Fruit fly (Drosophila melanogaster) whole organism, embryonic: ENCODE results near the gene AlkB.

Source experiments
- Bgb ChIP-seq: fragments of 200-800 bp; sonication (Bioruptor generic); IDR thresholded peaks from 2 replicates; pipeline ENCODE4 v1.3.6; 2022; ENCODE audit warnings: missing biosample characterization, missing genetic modification characterization; ENCODE audit not compliant: partially characterized antibody
- BtbVII ChIP-seq: fragments of 200-800 bp; sonication (Bioruptor generic); optimal IDR thresholded peaks from 3 replicates; lab custom pipeline; 2017; ENCODE audit warnings: missing biosample characterization, mild to moderate bottlenecking, missing genetic modification characterization
- CG10543 ChIP-seq: fragments of 200-800 bp; sonication (Bioruptor generic); optimal IDR thresholded peaks from 3 replicates; lab custom pipeline; 2017; ENCODE audit warnings: missing biosample characterization, mild to moderate bottlenecking, missing genetic modification characterization, moderate library complexity
- CG11093 ChIP-seq: fragments of 200-800 bp; sonication (Bioruptor generic); IDR thresholded peaks from 3 replicates; pipeline ENCODE4 v1.3.6; 2022; ENCODE audit warnings: missing biosample characterization, missing genetic modification characterization
- CG11398 ChIP-seq: fragments of 200-800 bp; sonication (Bioruptor generic); optimal IDR thresholded peaks from 2 replicates; lab custom pipeline; 2016; ENCODE audit warnings: missing biosample characterization, missing genetic modification characterization
- CG12071 ChIP-seq: fragments of 200-800 bp; sonication (Bioruptor generic); optimal IDR thresholded peaks from 3 replicates; lab custom pipeline; 2018; ENCODE audit warnings: missing biosample characterization, mild to moderate bottlenecking, missing genetic modification characterization
- CG13775 ChIP-seq: fragments of 200-800 bp; sonication (Bioruptor generic); optimal IDR thresholded peaks from 3 replicates; lab custom pipeline; 2017; ENCODE audit warnings: missing biosample characterization, mild to moderate bottlenecking, missing genetic modification characterization
- CG15479 ChIP-seq: fragments of 200-800 bp; sonication (Bioruptor generic); optimal IDR thresholded peaks from 3 replicates; lab custom pipeline; 2019; ENCODE audit warnings: missing biosample characterization, mild to moderate bottlenecking, missing genetic modification characterization, moderate library complexity
- CG15601 ChIP-seq: fragments of 200-800 bp; sonication (Bioruptor generic); optimal IDR thresholded peaks from 3 replicates; lab custom pipeline; 2019; ENCODE audit warnings: missing biosample characterization, mild to moderate bottlenecking, missing genetic modification characterization, moderate library complexity
- CG17186 ChIP-seq: fragments of 200-800 bp; sonication (Bioruptor generic); optimal IDR thresholded peaks from 3 replicates; lab custom pipeline; 2017; ENCODE audit warnings: missing biosample characterization, missing genetic modification reagents, missing genetic modification characterization
- CG2678 ChIP-seq: fragments of 200-800 bp; sonication (Bioruptor generic); optimal IDR thresholded peaks from 3 replicates; lab custom pipeline; 2019; ENCODE audit warnings: missing biosample characterization, mild to moderate bottlenecking, missing genetic modification characterization, moderate library complexity
- CG2712 ChIP-seq: fragments of 200-800 bp; optimal IDR thresholded peaks from 3 replicates; lab custom pipeline; 2019; ENCODE audit warnings: missing biosample characterization, mild to moderate bottlenecking, missing genetic modification characterization, moderate library complexity
- CG31365 ChIP-seq: fragments of 200-800 bp; sonication (Bioruptor generic); optimal IDR thresholded peaks from 2 replicates; lab custom pipeline; 2018; ENCODE audit warnings: missing biosample characterization, mild to moderate bottlenecking, missing genetic modification characterization
- CG31441 ChIP-seq: fragments of 200-800 bp; sonication (Bioruptor generic); IDR thresholded peaks from 2 replicates; pipeline ENCODE4 v1.3.6; 2022; ENCODE audit warnings: missing biosample characterization, missing genetic modification characterization
- CG7928 ChIP-seq: fragments of 200-800 bp; sonication (Bioruptor generic); optimal IDR thresholded peaks from 2 replicates; lab custom pipeline; 2017; ENCODE audit warnings: missing biosample characterization, mild to moderate bottlenecking, missing genetic modification characterization
- CG8281 ChIP-seq: fragments of 200-800 bp; sonication (Bioruptor generic); optimal IDR thresholded peaks from 2 replicates; lab custom pipeline; 2018; ENCODE audit warnings: missing biosample characterization, mild to moderate bottlenecking, missing genetic modification characterization, moderate library complexity
- CG8359 ChIP-seq: fragments of 200-800 bp; sonication (Bioruptor generic); optimal IDR thresholded peaks from 2 replicates; lab custom pipeline; 2017; ENCODE audit warnings: missing biosample characterization, mild to moderate bottlenecking, missing genetic modification characterization, borderline replicate concordance
- CG8765 ChIP-seq: fragments of 200-800 bp; sonication (Bioruptor generic); IDR thresholded peaks from 2 replicates; pipeline ENCODE4 v1.3.6; 2022; ENCODE audit warnings: missing biosample characterization, missing genetic modification characterization
- CG9876 ChIP-seq: fragments of 200-800 bp; sonication (Bioruptor generic); optimal IDR thresholded peaks from 2 replicates; lab custom pipeline; 2016; ENCODE audit warnings: missing biosample characterization, missing genetic modification characterization
- CHES-1-like ChIP-seq: fragments of 200-800 bp; sonication (Bioruptor generic); optimal IDR thresholded peaks from 2 replicates; lab custom pipeline; 2016; ENCODE audit warnings: missing biosample characterization, missing genetic modification characterization
- CkIIα-i1 ChIP-seq: fragments of 200-800 bp; sonication (Bioruptor generic); IDR thresholded peaks from 2 replicates; pipeline ENCODE4 v1.3.6; 2022; ENCODE audit warnings: missing biosample characterization, missing genetic modification characterization
- D19B ChIP-seq: fragments of 200-800 bp; sonication (Bioruptor generic); optimal IDR thresholded peaks from 2 replicates; lab custom pipeline; 2017; ENCODE audit warnings: missing biosample characterization, mild to moderate bottlenecking, missing genetic modification characterization
- H15 ChIP-seq: fragments of 200-800 bp; sonication (Bioruptor generic); IDR thresholded peaks from 3 replicates; pipeline ENCODE4 v1.3.6; 2022; ENCODE audit warnings: missing biosample characterization, missing genetic modification characterization
- Hey ChIP-seq: fragments of 200-800 bp; sonication (Bioruptor generic); optimal IDR thresholded peaks from 3 replicates; lab custom pipeline; 2018; ENCODE audit warnings: missing biosample characterization, mild to moderate bottlenecking, missing genetic modification characterization
- Lhr ChIP-seq: fragments of 200-800 bp; sonication (Bioruptor generic); optimal IDR thresholded peaks from 3 replicates; lab custom pipeline; 2017; ENCODE audit warnings: mild to moderate bottlenecking, missing biosample characterization, missing genetic modification reagents, missing genetic modification characterization
- Med ChIP-seq: fragments of 200-800 bp; sonication (Bioruptor generic); peaks from one replicate; lab custom pipeline; 2016; ENCODE audit warnings: missing biosample characterization, missing genetic modification characterization, mild to moderate bottlenecking, inconsistent platforms, moderate library complexity
- Meics ChIP-seq: fragments of 200-800 bp; sonication (Bioruptor generic); optimal IDR thresholded peaks from 2 replicates; lab custom pipeline; 2017; ENCODE audit warnings: missing biosample characterization, mild to moderate bottlenecking, missing genetic modification characterization
- NfI ChIP-seq: fragments of 200-800 bp; sonication (Bioruptor generic); optimal IDR thresholded peaks from 3 replicates; lab custom pipeline; 2018; ENCODE audit warnings: missing biosample characterization, mild to moderate bottlenecking, missing genetic modification characterization, moderate library complexity
- Optix ChIP-seq: fragments of 200-800 bp; sonication (Bioruptor generic); IDR thresholded peaks from 3 replicates; pipeline ENCODE4 v1.3.6; 2022; ENCODE audit warnings: missing biosample characterization, missing genetic modification characterization
- Xrp1 ChIP-seq: fragments of 200-800 bp; sonication (Bioruptor generic); IDR thresholded peaks from 2 replicates; pipeline ENCODE4 v1.3.6; 2022; ENCODE audit warnings: missing biosample characterization, missing genetic modification characterization
- al ChIP-seq: fragments of 200-800 bp; sonication (Bioruptor generic); IDR thresholded peaks from 2 replicates; pipeline ENCODE4 v1.3.6; 2022; ENCODE audit warnings: missing biosample characterization, missing genetic modification characterization
- ash1 ChIP-seq: fragments of 200-800 bp; sonication (Bioruptor generic); optimal IDR thresholded peaks from 2 replicates; lab custom pipeline; 2018; ENCODE audit warnings: missing biosample characterization, mild to moderate bottlenecking, missing genetic modification characterization
- bsh ChIP-seq, 2 experiments: fragments of 200-800 bp; sonication (Bioruptor generic); optimal IDR thresholded peaks; 2 replicates each; lab custom pipeline; 2017 to 2018; ENCODE audit warnings: mild to moderate bottlenecking in 2 of 2, missing biosample characterization in 2 of 2, missing genetic modification characterization in 2 of 2, moderate library complexity in 1 of 2
- ewg ChIP-seq: fragments of 200-800 bp; sonication (Bioruptor generic); optimal IDR thresholded peaks from 3 replicates; lab custom pipeline; 2017; ENCODE audit warnings: mild to moderate bottlenecking, missing biosample characterization, missing genetic modification reagents, missing genetic modification characterization
- eyg ChIP-seq: fragments of 200-800 bp; sonication (Bioruptor generic); optimal IDR thresholded peaks from 3 replicates; lab custom pipeline; 2016; ENCODE audit warnings: missing biosample characterization, missing genetic modification characterization
- fru ChIP-seq: fragments of >200 bp; optimal IDR thresholded peaks from 2 replicates; lab custom pipeline; 2017
- hbn ChIP-seq: fragments of 200-800 bp; sonication (Bioruptor generic); IDR thresholded peaks from 2 replicates; pipeline ENCODE4 v1.3.6; 2022; ENCODE audit warnings: missing biosample characterization, missing genetic modification characterization; ENCODE audit not compliant: partially characterized antibody
- jing ChIP-seq: fragments of 200-800 bp; sonication (Bioruptor generic); optimal IDR thresholded peaks from 2 replicates; lab custom pipeline; 2018; ENCODE audit warnings: missing biosample characterization, mild to moderate bottlenecking, missing genetic modification characterization
- kay ChIP-seq: fragments of 200-800 bp; sonication (Bioruptor generic); optimal IDR thresholded peaks from 2 replicates; lab custom pipeline; 2016; ENCODE audit warnings: missing biosample characterization, missing genetic modification characterization
- lola ChIP-seq, 3 experiments: fragments of >200 bp in 2 of 3; fragments of 200-800 bp in 1 of 3; sonication (Bioruptor generic) in 1 of 3; optimal IDR thresholded peaks; 2 replicates each; lab custom pipeline; 2017 to 2019; ENCODE audit warnings: missing biosample characterization in 3 of 3, missing genetic modification characterization in 3 of 3, mild to moderate bottlenecking in 1 of 3, moderate library complexity in 1 of 3
- mam ChIP-seq: fragments of 200-800 bp; sonication (Bioruptor generic); optimal IDR thresholded peaks from 3 replicates; lab custom pipeline; 2016; ENCODE audit warnings: missing biosample characterization, missing genetic modification characterization
- phol ChIP-seq: fragments of 200-800 bp; sonication (Bioruptor generic); optimal IDR thresholded peaks from 3 replicates; lab custom pipeline; 2018; ENCODE audit warnings: missing biosample characterization, mild to moderate bottlenecking, missing genetic modification characterization, moderate library complexity
- psq ChIP-seq: fragments of 200-800 bp; sonication (Bioruptor generic); optimal IDR thresholded peaks from 2 replicates; lab custom pipeline; 2017; ENCODE audit warnings: missing biosample characterization, missing genetic modification characterization
- rib ChIP-seq: fragments of 200-800 bp; sonication (Bioruptor generic); IDR thresholded peaks from 2 replicates; pipeline ENCODE4 v1.3.6; 2022; ENCODE audit warnings: missing biosample characterization, missing genetic modification characterization
- row ChIP-seq: fragments of 200-800 bp; sonication (Bioruptor generic); IDR thresholded peaks from 3 replicates; pipeline ENCODE4 v1.3.6; 2022; ENCODE audit warnings: missing biosample characterization, missing genetic modification characterization
- sd ChIP-seq: fragments of 200-800 bp; sonication (Bioruptor generic); optimal IDR thresholded peaks from 3 replicates; lab custom pipeline; 2018; ENCODE audit warnings: missing biosample characterization, mild to moderate bottlenecking, missing genetic modification characterization, moderate library complexity
- shn ChIP-seq: fragments of 200-800 bp; sonication (Bioruptor generic); optimal IDR thresholded peaks from 3 replicates; lab custom pipeline; 2016; ENCODE audit warnings: missing biosample characterization, missing genetic modification characterization
- slou ChIP-seq: fragments of 200-800 bp; sonication (Bioruptor generic); optimal IDR thresholded peaks from 3 replicates; lab custom pipeline; 2016; ENCODE audit warnings: missing biosample characterization, missing genetic modification characterization
- sug ChIP-seq: fragments of 200-800 bp; optimal IDR thresholded peaks from 2 replicates; lab custom pipeline; 2019; ENCODE audit warnings: missing biosample characterization, mild to moderate bottlenecking, missing genetic modification characterization, moderate library complexity
- wdn ChIP-seq: fragments of 200-800 bp; sonication (Bioruptor generic); IDR thresholded peaks from 2 replicates; pipeline ENCODE4 v1.3.6; 2022; ENCODE audit warnings: missing biosample characterization, missing genetic modification characterization
- wor ChIP-seq: fragments of 200-800 bp; sonication (Bioruptor generic); IDR thresholded peaks from 2 replicates; pipeline ENCODE4 v1.3.6; 2022; ENCODE audit warnings: missing biosample characterization, missing genetic modification characterization

The AlkB gene

DNA sequence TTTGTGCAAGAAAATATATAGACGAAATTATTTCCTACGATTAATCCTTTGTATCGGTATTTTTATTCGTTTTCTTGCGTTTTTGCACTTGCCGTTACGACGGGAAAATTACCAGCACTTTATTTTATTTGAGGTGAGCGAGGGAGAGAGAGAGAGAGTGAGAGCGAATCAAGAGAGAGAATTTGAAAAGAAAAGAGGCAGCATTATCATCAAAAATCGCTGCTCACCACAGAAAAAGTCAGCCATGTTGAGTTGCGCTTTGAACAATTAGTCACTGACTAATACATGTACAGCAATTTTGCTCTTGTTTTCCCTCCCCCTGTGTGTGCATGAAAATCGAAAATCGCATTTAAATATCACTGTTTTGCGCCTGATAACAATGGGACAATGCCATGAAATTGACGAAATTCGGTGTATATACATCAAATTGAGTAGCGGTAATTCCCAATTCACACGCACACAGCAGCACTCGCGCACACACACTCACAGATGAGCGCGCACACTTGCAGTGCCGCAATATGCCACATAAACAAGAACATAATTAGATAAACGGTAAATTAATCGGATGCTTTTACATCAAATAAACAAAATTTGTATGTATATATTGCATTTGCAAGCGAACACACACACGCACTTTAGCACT, 24.6 kb downstream of the AlkB start:
- no peak for TF ChIP-seq CG11398
- no peak for TF ChIP-seq wor (GFP tag; lab: Robert Waterston, UW)
- no peak for TF ChIP-seq CG9876
- no peak for TF ChIP-seq Optix (GFP tag; lab: Robert Waterston, UW)
- no peak for TF ChIP-seq wdn (GFP tag; lab: Robert Waterston, UW)
- no peak for TF ChIP-seq lola (GFP tag; optimal IDR thresholded peaks at IDR 0.05; lab: Kevin White, UChicago)
- no peak for TF ChIP-seq CG8765 (GFP tag; lab: Robert Waterston, UW)
- TF ChIP-seq row (GFP tag; lab: Robert Waterston, UW), result peak; percentile 18; the same call in 1 of the 3 replicates
- TF ChIP-seq CG10543 (GFP tag; lab: Kevin White, UChicago), result no peak
- no peak for TF ChIP-seq CG31365
- no peak for TF ChIP-seq Med (GFP tag; lab: Kevin White, UChicago)
- no peak for TF ChIP-seq ash1 (GFP tag; lab: Kevin White, UChicago)
- TF ChIP-seq sug (tag; lab: Kevin White, UChicago), result no peak
- no peak for TF ChIP-seq CG12071 (GFP tag; lab: Kevin White, UChicago)
- TF ChIP-seq BtbVII (GFP tag; lab: Kevin White, UChicago), result peak; percentile 24
- TF ChIP-seq CG17186 (GFP tag; lab: Kevin White, UChicago), result no peak
- no peak for TF ChIP-seq al (GFP tag; lab: Robert Waterston, UW)
- TF ChIP-seq slou (GFP tag; lab: Kevin White, UChicago), result no peak
- TF ChIP-seq H15 (GFP tag; lab: Robert Waterston, UW), result no peak
- TF ChIP-seq Meics (GFP tag; lab: Kevin White, UChicago), result no peak
- peak; percentile 81 for TF ChIP-seq kay
- peak; percentile 9 for TF ChIP-seq ewg
- TF ChIP-seq CG15601 (tag; lab: Kevin White, UChicago), result no peak
- no peak for TF ChIP-seq Xrp1 (GFP tag; lab: Robert Waterston, UW)
- TF ChIP-seq CG31441 (GFP tag; lab: Robert Waterston, UW), result no peak
- TF ChIP-seq CG8281 (tag; lab: Kevin White, UChicago), result no peak
- no peak for TF ChIP-seq CG2678 (tag; lab: Kevin White, UChicago)
- TF ChIP-seq rib (GFP tag; lab: Robert Waterston, UW), result no peak
- TF ChIP-seq D19B (GFP tag; lab: Kevin White, UChicago), result peak; percentile 55
- TF ChIP-seq CG8359, result no peak
- TF ChIP-seq NfI (GFP tag; lab: Kevin White, UChicago), result no peak
- no peak for TF ChIP-seq eyg (GFP tag; lab: Kevin White, UChicago)
- TF ChIP-seq Hey (tag; lab: Kevin White, UChicago), result no peak
- TF ChIP-seq CG11093, result no peak
- TF ChIP-seq CG2712, result no peak
- TF ChIP-seq Bgb (GFP tag; lab: Robert Waterston, UW), result no peak
- TF ChIP-seq CG7928 (GFP tag; lab: Kevin White, UChicago), result no peak
- no peak for TF ChIP-seq CHES-1-like (GFP tag; lab: Kevin White, UChicago)
- no peak for TF ChIP-seq shn (GFP tag; lab: Kevin White, UChicago)
- no peak for TF ChIP-seq sd (tag; lab: Kevin White, UChicago)
- no peak for TF ChIP-seq psq (GFP tag; lab: Kevin White, UChicago)
- no peak for TF ChIP-seq mam (GFP tag; lab: Kevin White, UChicago)
- TF ChIP-seq CG13775, result no peak
- TF ChIP-seq CkIIα-i1, result no peak
- peak; percentile 17 for TF ChIP-seq CG15479 (GFP tag; lab: Kevin White, UChicago)
- no peak for TF ChIP-seq Lhr (GFP tag; lab: Kevin White, UChicago)
- no peak for TF ChIP-seq jing (GFP tag; lab: Kevin White, UChicago)
- TF ChIP-seq fru (lab: Kevin White, UChicago), result no peak
- peak; percentile 92 for TF ChIP-seq phol (tag; lab: Kevin White, UChicago)
- TF ChIP-seq hbn, result peak; percentile 39; the same call in 1 of the 2 replicates
- no peak for TF ChIP-seq bsh (GFP tag; optimal IDR thresholded peaks at IDR 0.05; lab: Kevin White, UChicago)
